Worm (Caenorhabditis elegans) whole organism, L1 larva: ENCODE data around the gene chil-9.
A peak's percentile ranks its signal among the peaks of the same experiment; 100 is the strongest.

Experiments used
- C04F5.9 ChIP-seq: sonication (generic microtip); optimal IDR thresholded peaks from 2 replicates; lab custom pipeline; 2016; ENCODE audit warnings: missing genetic modification characterization, missing compliant biosample characterization
- aha-1 ChIP-seq: fragments of 150-350 bp; optimal IDR thresholded peaks from 2 replicates; lab custom pipeline; 2014; ENCODE audit warnings: missing biosample characterization, missing genetic modification characterization
- alr-1 ChIP-seq: fragments of 200-800 bp; sonication (Bioruptor generic); optimal IDR thresholded peaks from 2 replicates; lab custom pipeline; 2018; ENCODE audit warnings: borderline replicate concordance, mild to moderate bottlenecking, missing genetic modification characterization, missing compliant biosample characterization
- aly-2 ChIP-seq: fragments of 150-350 bp; optimal IDR thresholded peaks from 2 replicates; lab custom pipeline; 2014; ENCODE audit warnings: missing biosample characterization, missing genetic modification characterization
- blmp-1 ChIP-seq: fragments of 150-350 bp; optimal IDR thresholded peaks from 2 replicates; lab custom pipeline; 2014; ENCODE audit warnings: missing biosample characterization, missing genetic modification characterization
- ceh-63 ChIP-seq: fragments of 200-800 bp; sonication (Bioruptor generic); optimal IDR thresholded peaks from 2 replicates; lab custom pipeline; 2018; ENCODE audit warnings: mild to moderate bottlenecking, missing genetic modification characterization, missing compliant biosample characterization
- ceh-8 ChIP-seq: fragments of 200-800 bp; sonication (Bioruptor generic); optimal IDR thresholded peaks from 2 replicates; lab custom pipeline; 2018; ENCODE audit warnings: mild to moderate bottlenecking, missing genetic modification characterization, moderate library complexity, missing compliant biosample characterization
- ceh-82 ChIP-seq, 3 experiments: fragments of 150-350 bp in 1 of 3; sonication (generic microtip) in 2 of 3; optimal IDR thresholded peaks; 2 replicates each; lab custom pipeline; 2014 to 2017; ENCODE audit warnings: missing biosample characterization in 3 of 3, missing genetic modification characterization in 3 of 3
- ceh-90 ChIP-seq: sonication (generic microtip); optimal IDR thresholded peaks from 2 replicates; lab custom pipeline; 2016; ENCODE audit warnings: missing genetic modification characterization, missing compliant biosample characterization
- efl-1 ChIP-seq, 4 experiments: fragments of 150-350 bp; optimal IDR thresholded peaks in 3 of 4; peaks in 1 of 4; 1 replicate in 1 of 4; 2 replicates in 3 of 4; lab custom pipeline; 2014; ENCODE audit warnings: missing biosample characterization in 2 of 4, missing genetic modification characterization in 2 of 4, missing genetic modification reagents in 2 of 4
- efl-3 ChIP-seq: fragments of 200-800 bp; sonication (Bioruptor generic); optimal IDR thresholded peaks from 2 replicates; lab custom pipeline; 2018; ENCODE audit warnings: mild to moderate bottlenecking, missing genetic modification characterization, missing compliant biosample characterization
- egl-27 ChIP-seq, 2 experiments: fragments of 150-350 bp in 1 of 2; sonication (generic microtip); optimal IDR thresholded peaks; 3 replicates each; lab custom pipeline; 2017 to 2018; ENCODE audit warnings: missing biosample characterization in 2 of 2, missing genetic modification characterization in 2 of 2, missing genetic modification reagents in 2 of 2
- elt-2 ChIP-seq: sonication (generic microtip); optimal IDR thresholded peaks from 2 replicates; lab custom pipeline; 2016; ENCODE audit warnings: missing genetic modification characterization, mild to moderate bottlenecking, inconsistent platforms, missing compliant biosample characterization, missing genetic modification reagents
- elt-3 ChIP-seq, 6 experiments: fragments of 150-350 bp in 1 of 6; sonication (generic microtip); optimal IDR thresholded peaks; 2 replicates each; lab custom pipeline; 2017 to 2018; ENCODE audit warnings: missing biosample characterization in 6 of 6, missing genetic modification characterization in 6 of 6, inconsistent platforms in 1 of 6
- ets-5 ChIP-seq: fragments of 200-800 bp; sonication (Bioruptor generic); IDR thresholded peaks from 2 replicates; pipeline ENCODE4 v1.3.6; 2022; ENCODE audit warnings: missing genetic modification characterization, missing compliant biosample characterization
- fkh-10 ChIP-seq: sonication (generic microtip); optimal IDR thresholded peaks from 2 replicates; lab custom pipeline; 2017; ENCODE audit warnings: missing biosample characterization, missing genetic modification reagents, missing genetic modification characterization
- fkh-8 ChIP-seq: sonication (generic microtip); optimal IDR thresholded peaks from 2 replicates; lab custom pipeline; 2016; ENCODE audit warnings: mild to moderate bottlenecking, missing genetic modification characterization, missing compliant biosample characterization
- hlh-17 ChIP-seq: fragments of 200-800 bp; sonication (Bioruptor generic); optimal IDR thresholded peaks from 2 replicates; lab custom pipeline; 2018; ENCODE audit warnings: missing genetic modification characterization, mild to moderate bottlenecking, missing compliant biosample characterization, moderate library complexity, borderline replicate concordance
- hlh-4 ChIP-seq: sonication (generic microtip); optimal IDR thresholded peaks from 2 replicates; lab custom pipeline; 2016; ENCODE audit warnings: mild to moderate bottlenecking, missing genetic modification characterization, missing compliant biosample characterization
- hpl-2 ChIP-seq: fragments of 150-350 bp; optimal IDR thresholded peaks from 2 replicates; lab custom pipeline; 2014; ENCODE audit warnings: missing biosample characterization, missing genetic modification reagents, missing genetic modification characterization
- irx-1 ChIP-seq: sonication (generic microtip); optimal IDR thresholded peaks from 2 replicates; lab custom pipeline; 2016; ENCODE audit warnings: missing genetic modification characterization, missing compliant biosample characterization
- jun-1 ChIP-seq: fragments of 150-350 bp; optimal IDR thresholded peaks from 2 replicates; lab custom pipeline; 2014; ENCODE audit warnings: missing biosample characterization, missing genetic modification reagents, missing genetic modification characterization
- lin-14 ChIP-seq: fragments of 200-800 bp; sonication (Bioruptor generic); optimal IDR thresholded peaks from 2 replicates; lab custom pipeline; 2018; ENCODE audit warnings: mild to moderate bottlenecking, missing genetic modification characterization, moderate library complexity, missing compliant biosample characterization
- lin-15B ChIP-seq: fragments of 150-350 bp; sonication (generic microtip); optimal IDR thresholded peaks from 3 replicates; lab custom pipeline; 2014; ENCODE audit warnings: missing biosample characterization, missing genetic modification characterization
- lin-35 ChIP-seq, 2 experiments: fragments of 150-350 bp; optimal IDR thresholded peaks; 2 replicates each; lab custom pipeline; 2014; ENCODE audit warnings: missing biosample characterization in 2 of 2, missing genetic modification characterization in 2 of 2, missing genetic modification reagents in 2 of 2
- lir-3 ChIP-seq: sonication (generic microtip); optimal IDR thresholded peaks from 2 replicates; lab custom pipeline; 2016; ENCODE audit warnings: mild to moderate bottlenecking, missing genetic modification characterization, moderate library complexity, missing compliant biosample characterization; ENCODE audit not compliant: poor library complexity
- lsy-2 ChIP-seq, 2 experiments: fragments of 150-350 bp; optimal IDR thresholded peaks; 2 replicates each; lab custom pipeline; 2014; ENCODE audit warnings: missing biosample characterization in 2 of 2, missing genetic modification characterization in 2 of 2
- mdl-1 ChIP-seq, 2 experiments: fragments of 150-350 bp; optimal IDR thresholded peaks; 2 replicates each; lab custom pipeline; 2014 to 2017; ENCODE audit warnings: missing biosample characterization in 2 of 2, missing genetic modification characterization in 2 of 2, inconsistent platforms in 1 of 2
- nhr-11 ChIP-seq: fragments of 150-350 bp; optimal IDR thresholded peaks from 2 replicates; lab custom pipeline; 2014; ENCODE audit warnings: missing biosample characterization, missing genetic modification characterization
- nhr-19 ChIP-seq: fragments of 200-800 bp; sonication (Bioruptor generic); conservative IDR thresholded peaks from 2 replicates; pipeline ENCODE4 v1.3.6; 2022; ENCODE audit warnings: missing genetic modification characterization, missing compliant biosample characterization
- nhr-20 ChIP-seq: sonication (generic microtip); optimal IDR thresholded peaks from 2 replicates; lab custom pipeline; 2016; ENCODE audit warnings: mild to moderate bottlenecking, missing genetic modification characterization, missing compliant biosample characterization
- nhr-47 ChIP-seq: sonication (generic microtip); optimal IDR thresholded peaks from 2 replicates; lab custom pipeline; 2016; ENCODE audit warnings: mild to moderate bottlenecking, missing genetic modification characterization, moderate library complexity, missing compliant biosample characterization
- nhr-71 ChIP-seq: sonication (generic microtip); optimal IDR thresholded peaks from 2 replicates; lab custom pipeline; 2016; ENCODE audit warnings: mild to moderate bottlenecking, missing genetic modification characterization, moderate library complexity, missing compliant biosample characterization
- nhr-85 ChIP-seq: sonication (generic microtip); peaks from one replicate; lab custom pipeline; 2016; ENCODE audit warnings: missing genetic modification characterization, inconsistent platforms, missing compliant biosample characterization
- pag-3 ChIP-seq: sonication (generic microtip); optimal IDR thresholded peaks from 2 replicates; lab custom pipeline; 2017; ENCODE audit warnings: missing genetic modification characterization, mild to moderate bottlenecking, missing compliant biosample characterization, antibody characterized with exemption, borderline replicate concordance; ENCODE audit not compliant: insufficient read depth
- pax-3 ChIP-seq: fragments of 200-800 bp; sonication (Bioruptor generic); optimal IDR thresholded peaks from 2 replicates; lab custom pipeline; 2018; ENCODE audit warnings: mild to moderate bottlenecking, missing genetic modification characterization, moderate library complexity, missing compliant biosample characterization
- rnt-1 ChIP-seq: sonication (generic microtip); optimal IDR thresholded peaks from 2 replicates; lab custom pipeline; 2016; ENCODE audit warnings: mild to moderate bottlenecking, missing genetic modification characterization, moderate library complexity, missing compliant biosample characterization
- skn-1 ChIP-seq: fragments of 150-350 bp; optimal IDR thresholded peaks from 2 replicates; lab custom pipeline; 2014; ENCODE audit warnings: missing biosample characterization, missing genetic modification characterization
- snu-23 ChIP-seq: sonication (generic microtip); optimal IDR thresholded peaks from 2 replicates; lab custom pipeline; 2016; ENCODE audit warnings: missing genetic modification characterization, missing compliant biosample characterization
- sptf-1 ChIP-seq: fragments of 150-350 bp; optimal IDR thresholded peaks from 2 replicates; lab custom pipeline; 2014; ENCODE audit warnings: missing biosample characterization, missing genetic modification characterization
- sup-37 ChIP-seq: fragments of 200-800 bp; sonication (Bioruptor generic); optimal IDR thresholded peaks from 2 replicates; lab custom pipeline; 2018; ENCODE audit warnings: mild to moderate bottlenecking, missing genetic modification characterization, missing compliant biosample characterization
- swsn-7 ChIP-seq: sonication (generic microtip); optimal IDR thresholded peaks from 2 replicates; lab custom pipeline; 2016; ENCODE audit warnings: missing genetic modification characterization, missing compliant biosample characterization
- tbx-2 ChIP-seq: sonication (generic microtip); optimal IDR thresholded peaks from 2 replicates; lab custom pipeline; 2016; ENCODE audit warnings: missing genetic modification characterization, missing compliant biosample characterization
- tlp-1 ChIP-seq: fragments of 150-350 bp; optimal IDR thresholded peaks from 2 replicates; lab custom pipeline; 2014; ENCODE audit warnings: missing biosample characterization, missing genetic modification characterization
- unc-130 ChIP-seq: fragments of 150-350 bp; optimal IDR thresholded peaks from 2 replicates; lab custom pipeline; 2017; ENCODE audit warnings: missing biosample characterization, missing genetic modification characterization, inconsistent platforms
- unc-30 ChIP-seq: sonication (generic microtip); optimal IDR thresholded peaks from 2 replicates; lab custom pipeline; 2017; ENCODE audit warnings: missing biosample characterization, missing genetic modification characterization
- unc-62 ChIP-seq: fragments of 150-350 bp; optimal IDR thresholded peaks from 2 replicates; lab custom pipeline; 2014; ENCODE audit warnings: missing biosample characterization, missing genetic modification reagents, missing genetic modification characterization
- unc-86 ChIP-seq: sonication (generic microtip); optimal IDR thresholded peaks from 2 replicates; lab custom pipeline; 2016; ENCODE audit warnings: missing genetic modification characterization, missing compliant biosample characterization
- unc-98 ChIP-seq: fragments of 200-800 bp; sonication (Bioruptor generic); IDR thresholded peaks from 2 replicates; pipeline ENCODE4 v1.3.6; 2022; ENCODE audit warnings: missing genetic modification characterization, missing compliant biosample characterization
- vab-15 ChIP-seq: sonication (generic microtip); optimal IDR thresholded peaks from 2 replicates; lab custom pipeline; 2017; ENCODE audit warnings: missing genotype, mild to moderate bottlenecking, missing genetic modification characterization, missing compliant biosample characterization
- zip-4 ChIP-seq: fragments of 200-800 bp; sonication (Bioruptor generic); optimal IDR thresholded peaks from 2 replicates; lab custom pipeline; 2018; ENCODE audit warnings: mild to moderate bottlenecking, missing genetic modification characterization, moderate library complexity, missing compliant biosample characterization
- ztf-11 ChIP-seq, 2 experiments: sonication (generic microtip); optimal IDR thresholded peaks; 2 replicates each; lab custom pipeline; 2016 to 2017; ENCODE audit warnings: missing genetic modification characterization in 2 of 2, missing biosample characterization in 1 of 2, missing compliant biosample characterization in 1 of 2

The chil-9 gene

ce11 chrII:9800251-9800650 is 44.9 kb downstream of the chil-9 start, which contains the start of gene cyp-13A5 (continued):
- TF ChIP-seq alr-1 (no peak), mdl-1 (tag; optimal IDR thresholded peaks at IDR 0.05; lab: Kevin White, UChicago) (peak in 1 of 2 experiments; percentile 5), nhr-19 (no peak), swsn-7 (tag; lab: Kevin White, UChicago) (no peak), ceh-63 (GFP tag; lab: Kevin White, UChicago) (no peak), irx-1 (tag; lab: Kevin White, UChicago) (no peak), C04F5.9 (tag; lab: Kevin White, UChicago) (no peak), lin-15B (tag; lab: Kevin White, UChicago) (no peak), jun-1 (no peak), blmp-1 (peak; percentile 71), elt-2 (tag; lab: Kevin White, UChicago) (peak; percentile 34), elt-3 (tag; optimal IDR thresholded peaks at IDR 0.05; lab: Kevin White, UChicago) (peak in 4 of 6 experiments; percentile 23 to 78 (median 41)), lin-14 (GFP tag; lab: Kevin White, UChicago) (peak; percentile 80), hlh-17 (GFP tag; lab: Kevin White, UChicago) (no peak), lir-3 (tag; lab: Kevin White, UChicago) (no peak), snu-23 (GFP tag; lab: Kevin White, UChicago) (peak; percentile 56), pax-3 (tag; lab: Kevin White, UChicago) (no peak), unc-62 (GFP tag; lab: Kevin White, UChicago) (no peak), ztf-11 (tag; optimal IDR thresholded peaks at IDR 0.05; lab: Kevin White, UChicago) (no peak), unc-98 (GFP tag; lab: Robert Waterston, UW) (no peak), rnt-1 (no peak), skn-1 (tag; lab: Kevin White, UChicago) (no peak), nhr-85 (tag; lab: Kevin White, UChicago) (peak; percentile 88), fkh-10 (GFP tag; lab: Kevin White, UChicago) (no peak), fkh-8 (no peak), nhr-20 (tag; lab: Kevin White, UChicago) (peak; percentile 89), egl-27 (tag; optimal IDR thresholded peaks at IDR 0.05; lab: Kevin White, UChicago) (no peak), aly-2 (tag; lab: Kevin White, UChicago) (no peak), sptf-1 (tag; lab: Kevin White, UChicago) (no peak), tbx-2 (tag; lab: Kevin White, UChicago) (peak; percentile 11), ceh-82 (tag; optimal IDR thresholded peaks at IDR 0.05; lab: Kevin White, UChicago) (no peak), tlp-1 (tag; lab: Kevin White, UChicago) (no peak), vab-15 (tag; lab: Kevin White, UChicago) (no peak), sup-37 (GFP tag; lab: Kevin White, UChicago) (no peak), efl-3 (GFP tag; lab: Kevin White, UChicago) (no peak), hpl-2 (GFP tag; lab: Kevin White, UChicago) (no peak), unc-130 (tag; lab: Kevin White, UChicago) (no peak), lin-35 (GFP tag; optimal IDR thresholded peaks at IDR 0.05; lab: Kevin White, UChicago) (peak in 1 of 2 experiments; percentile 41), aha-1 (tag; lab: Kevin White, UChicago) (no peak), hlh-4 (tag; lab: Kevin White, UChicago) (no peak), efl-1 (optimal IDR thresholded peaks at IDR 0.05; lab: Kevin White, UChicago) (no peak), efl-1 (GFP tag; optimal IDR thresholded peaks at IDR 0.05 in 1 of 2; lab: Kevin White, UChicago) (no peak), nhr-11 (tag; lab: Kevin White, UChicago) (no peak), pag-3 (tag; lab: Kevin White, UChicago) (no peak), zip-4 (no peak), nhr-47 (no peak), nhr-71 (tag; lab: Kevin White, UChicago) (peak; percentile 47), lsy-2 (tag; optimal IDR thresholded peaks at IDR 0.05; lab: Kevin White, UChicago) (no peak), ceh-8 (no peak), ceh-90 (tag; lab: Kevin White, UChicago) (no peak), unc-30 (tag; lab: Kevin White, UChicago) (no peak), unc-86 (no peak), ets-5 (GFP tag; lab: Robert Waterston, UW) (no peak)
